Worm (Caenorhabditis elegans): Measurements from ENCODE around the gene scd-2.

- no peak for TF ChIP-seq fos-1 (tag; optimal IDR thresholded peaks at IDR 0.05)
- no peak for TF ChIP-seq aly-2 (tag; optimal IDR thresholded peaks at IDR 0.05)
- TF ChIP-seq nhr-12 (tag; optimal IDR thresholded peaks at IDR 0.05): no peak
- no peak for TF ChIP-seq lin-39 (tag; optimal IDR thresholded peaks at IDR 0.05)
- TF ChIP-seq sptf-1 (tag; optimal IDR thresholded peaks at IDR 0.05): no peak
- TF ChIP-seq ets-5 (GFP tag; IDR thresholded peaks at IDR 0.05): no peak
- TF ChIP-seq pqm-1 (tag; optimal IDR thresholded peaks at IDR 0.05): no peak
- no peak for TF ChIP-seq mdl-1 (tag; optimal IDR thresholded peaks at IDR 0.05)
- TF ChIP-seq fkh-10 (GFP tag; optimal IDR thresholded peaks at IDR 0.05): no peak
- no peak for TF ChIP-seq ceh-82 (tag; optimal IDR thresholded peaks at IDR 0.05)
- no peak for TF ChIP-seq hpl-2 (GFP tag; optimal IDR thresholded peaks at IDR 0.05)
These were observed 50.7 kb downstream of the scd-2 start for ce11 chrV:6683740-6684139.

Data from whole organism, L1 larva.